Worm (Caenorhabditis elegans) whole organism, mixed stage, embryonic: Measurements from ENCODE around the gene unc-68.

Source experiments
- flh-1 ChIP-seq: fragments of 200-800 bp; sonication (Bioruptor generic); optimal IDR thresholded peaks from 2 replicates; lab custom pipeline; 2018; ENCODE audit warnings: mild to moderate bottlenecking, missing genetic modification characterization, moderate library complexity, missing compliant biosample characterization
- ztf-11 ChIP-seq: fragments of 150-350 bp; optimal IDR thresholded peaks from 2 replicates; lab custom pipeline; 2014; ENCODE audit warnings: missing biosample characterization, missing genetic modification characterization

- TF ChIP-seq ztf-11 (tag; lab: Kevin White, UChicago) (no peak), flh-1 (no peak)
Observed at ce11 chrV:6919251-6919650, 9.6 kb downstream of the unc-68 start.
